Fruit fly (Drosophila melanogaster) whole organism, pupa: Measurements from ENCODE around the gene CG43362.

ENCODE experiments used
- CG10348 ChIP-seq: fragments of 200-800 bp; sonication (Bioruptor generic); IDR thresholded peaks from 2 replicates; pipeline ENCODE4 v1.3.6; 2022; ENCODE audit warnings: missing biosample characterization, missing genetic modification characterization
- CG12605 ChIP-seq: fragments of 200-800 bp; sonication (Bioruptor generic); IDR thresholded peaks from 2 replicates; pipeline ENCODE4 v1.3.6; 2022; ENCODE audit warnings: missing biosample characterization, missing genetic modification characterization
- CG14655 ChIP-seq: fragments of 200-800 bp; sonication (Bioruptor generic); optimal IDR thresholded peaks from 3 replicates; lab custom pipeline; 2017; ENCODE audit warnings: mild to moderate bottlenecking, missing biosample characterization, missing genetic modification reagents, missing genetic modification characterization
- CG32121 ChIP-seq: fragments of 200-800 bp; sonication (Bioruptor generic); IDR thresholded peaks from 2 replicates; pipeline ENCODE4 v1.3.6; 2022; ENCODE audit warnings: missing biosample characterization, missing genetic modification characterization
- CG8301 ChIP-seq: fragments of 200-800 bp; sonication (Bioruptor generic); optimal IDR thresholded peaks from 2 replicates; lab custom pipeline; 2018; ENCODE audit warnings: missing biosample characterization, mild to moderate bottlenecking, missing genetic modification characterization
- CG9948 ChIP-seq: fragments of 200-800 bp; sonication (Bioruptor generic); optimal IDR thresholded peaks from 2 replicates; lab custom pipeline; 2018; ENCODE audit warnings: missing biosample characterization, mild to moderate bottlenecking, missing genetic modification characterization, moderate library complexity
- EcR ChIP-seq: fragments of 200-800 bp; sonication (Bioruptor generic); optimal IDR thresholded peaks from 3 replicates; lab custom pipeline; 2019; ENCODE audit warnings: missing biosample characterization, missing genetic modification characterization, mild to moderate bottlenecking, moderate library complexity, missing genetic modification reagents
- Ets98B ChIP-seq: fragments of 200-800 bp; sonication (Bioruptor generic); IDR thresholded peaks from 2 replicates; pipeline ENCODE4 v1.3.6; 2022; ENCODE audit warnings: missing biosample characterization, missing genetic modification characterization
- Pif1B ChIP-seq: fragments of 200-800 bp; sonication (Bioruptor generic); optimal IDR thresholded peaks from 3 replicates; lab custom pipeline; 2016; ENCODE audit warnings: missing biosample characterization, missing genetic modification characterization
- Snoo ChIP-seq: fragments of 200-800 bp; sonication (Bioruptor generic); optimal IDR thresholded peaks from 3 replicates; lab custom pipeline; 2017; ENCODE audit warnings: missing biosample characterization, mild to moderate bottlenecking, missing genetic modification characterization, inconsistent platforms
- rn ChIP-seq: fragments of 200-800 bp; sonication (Bioruptor generic); IDR thresholded peaks from 2 replicates; pipeline ENCODE4 v1.3.6; 2022; ENCODE audit warnings: missing biosample characterization, missing genetic modification characterization

DNA sequence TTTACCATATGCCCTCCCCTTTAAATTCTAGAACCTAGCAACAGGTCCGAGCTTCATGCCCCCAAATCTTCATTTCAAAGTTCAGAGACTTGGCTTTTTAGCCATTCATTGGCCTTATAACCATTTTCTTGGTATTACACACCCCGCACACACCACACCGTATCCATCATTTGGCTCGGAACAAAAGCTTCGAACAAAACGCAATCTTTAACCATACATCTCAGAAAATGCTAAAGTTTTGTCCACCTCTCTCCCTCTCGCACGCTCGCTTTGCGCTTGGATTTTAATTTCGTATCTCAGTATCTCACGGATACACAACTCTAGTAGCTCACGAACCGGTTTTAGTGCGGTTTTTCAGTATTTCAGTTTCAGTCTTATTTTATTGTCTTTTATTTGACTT, 35.7 kb upstream of the CG43362 start:
- TF ChIP-seq CG32121 (no peak), Snoo (no peak), CG8301 (no peak), EcR (peak; percentile 70), CG14655 (GFP tag; lab: Kevin White, UChicago) (no peak), Ets98B (GFP tag; lab: Robert Waterston, UW) (no peak), CG9948 (no peak), rn (GFP tag; lab: Robert Waterston, UW) (no peak), Pif1B (GFP tag; lab: Kevin White, UChicago) (no peak), CG10348 (GFP tag; lab: Robert Waterston, UW) (no peak), CG12605 (GFP tag; lab: Robert Waterston, UW) (no peak)
